Worm (Caenorhabditis elegans): ENCODE measurements around the gene C49A9.5.
A peak's percentile ranks its signal among the peaks of the same experiment; 100 is the strongest.

Gene C49A9.5

DNA sequence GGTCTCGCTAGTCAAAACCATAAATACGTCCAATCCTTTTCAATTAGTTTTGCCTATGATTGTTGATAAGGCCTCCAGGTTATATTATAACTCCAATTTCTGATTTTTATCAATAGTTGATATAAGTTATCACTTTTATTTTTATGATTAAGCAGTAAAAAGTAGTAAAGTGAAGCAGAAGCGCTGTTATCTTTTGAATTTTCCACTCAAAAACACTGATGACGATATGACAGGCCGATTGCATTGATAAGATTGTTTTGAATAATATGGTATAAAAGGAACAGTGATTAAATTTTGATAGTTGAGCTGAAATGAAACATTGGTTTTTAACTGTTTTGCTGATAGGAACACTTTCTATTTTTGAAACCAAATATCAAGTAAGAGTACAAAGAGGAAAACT lies 27.9 kb upstream of the C49A9.5 start, which contains the start of gene asp-9:
asp-9 (plus strand) TSS at position 312 of the 400 bp plus-strand sequence.
- TF ChIP-seq ama-1 (optimal IDR thresholded peaks at IDR 0.05) = no peak
- peak; percentile 91 for TF ChIP-seq elt-2 (tag; optimal IDR thresholded peaks at IDR 0.05)

DNA sequence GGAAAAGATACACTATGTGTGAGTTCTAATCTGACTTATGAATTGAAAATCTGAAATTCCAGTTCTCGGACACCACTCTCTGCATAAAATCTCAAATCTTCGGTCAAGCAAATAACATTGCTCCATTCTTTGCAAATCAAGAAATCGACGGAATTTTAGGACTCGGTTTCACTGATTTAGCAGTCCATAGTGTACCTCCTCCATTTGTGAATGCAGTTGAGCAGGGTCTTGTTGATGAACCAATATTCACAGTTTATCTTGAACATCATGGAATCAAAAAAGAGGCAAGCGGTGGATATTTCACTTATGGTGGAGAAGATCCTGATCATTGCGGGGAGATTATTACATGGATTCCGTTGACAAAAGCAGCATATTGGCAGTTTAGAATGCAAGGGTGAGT lies 26.3 kb upstream of the C49A9.5 start:
- TF ChIP-seq sox-4 (tag; optimal IDR thresholded peaks at IDR 0.05) (no peak), tbx-7 (tag; optimal IDR thresholded peaks at IDR 0.05) (no peak), hlh-13 (GFP tag; optimal IDR thresholded peaks at IDR 0.05) (no peak), rnt-1 (tag; optimal IDR thresholded peaks at IDR 0.05) (no peak), gmeb-2 (tag; optimal IDR thresholded peaks at IDR 0.05) (no peak), ets-4 (tag; optimal IDR thresholded peaks at IDR 0.05) (no peak)

ce11 chrIV:6200249-6200648 lies 13.2 kb upstream of the C49A9.5 start:
- TF ChIP-seq ceh-18 (tag; optimal IDR thresholded peaks at IDR 0.05) = no peak
- TF ChIP-seq ceh-34 (tag; optimal IDR thresholded peaks at IDR 0.05) = no peak
- no peak for TF ChIP-seq elt-4 (tag; optimal IDR thresholded peaks at IDR 0.05)
- TF ChIP-seq pros-1 (tag; optimal IDR thresholded peaks at IDR 0.05) = no peak
- TF ChIP-seq unc-55 (GFP tag; optimal IDR thresholded peaks at IDR 0.05) = no peak
- TF ChIP-seq ref-2 (tag; optimal IDR thresholded peaks at IDR 0.05) = no peak

DNA sequence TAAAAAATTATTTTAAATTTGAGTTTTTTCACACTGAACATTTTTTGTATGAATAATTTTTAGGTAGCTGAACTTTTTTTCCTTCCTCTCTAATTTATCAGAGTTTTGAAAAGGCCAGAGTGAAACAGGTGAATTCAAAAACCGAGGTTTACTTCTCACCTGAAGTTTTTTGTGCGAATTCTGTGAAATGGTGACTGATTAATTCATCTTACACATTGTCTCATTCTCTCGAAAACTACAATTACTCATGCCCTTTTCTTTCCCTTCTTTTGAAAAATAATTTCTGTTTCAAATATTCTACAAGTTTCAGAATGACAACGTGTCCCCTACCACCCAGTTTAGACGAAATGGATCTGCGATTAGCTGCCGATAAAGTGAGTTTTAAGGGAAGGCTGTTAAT lies 11.7 kb upstream of the C49A9.5 start, which contains the start of gene tkr-2:
tkr-2 (plus strand) TSS at position 301 of the 400 bp plus-strand sequence.
- no peak for TF ChIP-seq che-1 (tag; optimal IDR thresholded peaks at IDR 0.05)
- TF ChIP-seq Y22D7AL.16 (tag; optimal IDR thresholded peaks at IDR 0.05) = no peak
- TF ChIP-seq tbx-7 (tag; optimal IDR thresholded peaks at IDR 0.05) = no peak
- no peak for TF ChIP-seq pag-3 (tag; optimal IDR thresholded peaks at IDR 0.05; ENCODE audit: borderline replicate concordance)
- no peak for TF ChIP-seq unc-55 (GFP tag; optimal IDR thresholded peaks at IDR 0.05)
- no peak for TF ChIP-seq ama-1 (optimal IDR thresholded peaks at IDR 0.05)
- TF ChIP-seq ceh-31 (tag; optimal IDR thresholded peaks at IDR 0.05) = no peak
- no peak for TF ChIP-seq hlh-6 (tag; optimal IDR thresholded peaks at IDR 0.05)
- TF ChIP-seq K09A11.1 (tag; optimal IDR thresholded peaks at IDR 0.05; ENCODE audit: insufficient read depth) = no peak
- TF ChIP-seq hlh-8 (tag; optimal IDR thresholded peaks at IDR 0.05) = no peak
- no peak for TF ChIP-seq rnt-1 (tag; optimal IDR thresholded peaks at IDR 0.05)
- no peak for TF ChIP-seq ceh-45 (GFP tag; IDR thresholded peaks at IDR 0.05)
- no peak for TF ChIP-seq pha-4 (tag; optimal IDR thresholded peaks at IDR 0.05)
- no peak for TF ChIP-seq fkh-6 (tag; optimal IDR thresholded peaks at IDR 0.05)

- TF ChIP-seq mec-3 (tag; optimal IDR thresholded peaks at IDR 0.05; ENCODE audit: borderline replicate concordance) (peak; percentile 87), eyg-1 (tag; optimal IDR thresholded peaks at IDR 0.05) (no peak), lim-6 (tag; optimal IDR thresholded peaks at IDR 0.05) (peak; percentile 67), sox-2 (GFP tag; IDR thresholded peaks at IDR 0.05) (no peak), elt-2 (tag; optimal IDR thresholded peaks at IDR 0.05) (peak; percentile 77), ceh-14 (tag; optimal IDR thresholded peaks at IDR 0.05) (peak; percentile 69), elt-4 (tag; optimal IDR thresholded peaks at IDR 0.05) (no peak), sdc-2 (tag; optimal IDR thresholded peaks at IDR 0.05) (peak; percentile 64), ets-4 (tag; optimal IDR thresholded peaks at IDR 0.05) (peak; percentile 91), nfya-1 (tag; optimal IDR thresholded peaks at IDR 0.05) (peak; percentile 50), ceh-31 (tag; optimal IDR thresholded peaks at IDR 0.05) (peak; percentile 96), ceh-24 (tag; optimal IDR thresholded peaks at IDR 0.05) (no peak), dve-1 (tag; optimal IDR thresholded peaks at IDR 0.05) (no peak), dmd-4 (tag; optimal IDR thresholded peaks at IDR 0.05; ENCODE audit: borderline replicate concordance) (no peak), ceh-6 (GFP tag; optimal IDR thresholded peaks at IDR 0.05) (no peak), ztf-16 (tag; optimal IDR thresholded peaks at IDR 0.05) (peak; percentile 22), gmeb-2 (tag; optimal IDR thresholded peaks at IDR 0.05) (peak; percentile 33), odd-2 (tag; optimal IDR thresholded peaks at IDR 0.05) (no peak), unc-55 (GFP tag; optimal IDR thresholded peaks at IDR 0.05) (no peak), unc-42 (tag; optimal IDR thresholded peaks at IDR 0.05) (peak; percentile 40), nhr-232 (tag; optimal IDR thresholded peaks at IDR 0.05) (no peak), Y22D7AL.16 (tag; optimal IDR thresholded peaks at IDR 0.05) (no peak), ceh-18 (tag; optimal IDR thresholded peaks at IDR 0.05) (no peak), ceh-45 (GFP tag; IDR thresholded peaks at IDR 0.05) (0 out of 2 replicates have a peak, but pooled peaks have one; percentile 35), pax-1 (tag; optimal IDR thresholded peaks at IDR 0.05) (no peak), C08G9.2 (tag; optimal IDR thresholded peaks at IDR 0.05) (peak; percentile 95), unc-86 (tag; optimal IDR thresholded peaks at IDR 0.05) (peak; percentile 50), ceh-2 (tag; optimal IDR thresholded peaks at IDR 0.05) (peak; percentile 91)
Observed at ce11 chrIV:6206294-6206776, 7.1 kb upstream of the C49A9.5 start, which contains the start of gene C49A9.10. Gene C49A9.10 (minus strand): TSS chrIV:6206344.
